Worm (Caenorhabditis elegans) whole organism, L4 larva: ENCODE results near the gene akap-1.
A peak's percentile ranks its signal among the peaks of the same experiment; 100 is the strongest.

Experiments used
- F37D6.2 ChIP-seq: sonication (generic microtip); optimal IDR thresholded peaks from 2 replicates; lab custom pipeline; 2016; ENCODE audit warnings: mild to moderate bottlenecking, missing genetic modification characterization, missing compliant biosample characterization
- F49E8.2 ChIP-seq: sonication (generic microtip); optimal IDR thresholded peaks from 2 replicates; lab custom pipeline; 2016; ENCODE audit warnings: missing compliant biosample characterization, mild to moderate bottlenecking, missing genetic modification characterization, borderline replicate concordance
- T20F7.1 ChIP-seq: fragments of 200-800 bp; sonication (Bioruptor generic); optimal IDR thresholded peaks from 2 replicates; lab custom pipeline; 2018; ENCODE audit warnings: mild to moderate bottlenecking, missing genetic modification characterization, missing compliant biosample characterization
- T26A8.4 ChIP-seq: fragments of 200-800 bp; sonication (Bioruptor generic); IDR thresholded peaks from 2 replicates; pipeline ENCODE4 v1.3.6; 2022; ENCODE audit warnings: missing genetic modification characterization, missing compliant biosample characterization
- Y105C5A.15 ChIP-seq: fragments of 200-800 bp; sonication (Bioruptor generic); IDR thresholded peaks from 2 replicates; pipeline ENCODE4 v1.3.6; 2022; ENCODE audit warnings: missing genetic modification characterization, missing compliant biosample characterization
- Y48G9A.11 ChIP-seq: fragments of 200-800 bp; sonication (Bioruptor generic); IDR thresholded peaks from 2 replicates; pipeline ENCODE4 v1.3.6; 2022; ENCODE audit warnings: missing genetic modification reagents, missing genetic modification characterization, missing compliant biosample characterization
- aha-1 ChIP-seq: fragments of 150-350 bp; peaks from one replicate; lab custom pipeline; 2014; ENCODE audit warnings: missing biosample characterization, missing genetic modification characterization
- aly-2 ChIP-seq: sonication (generic microtip); optimal IDR thresholded peaks from 2 replicates; lab custom pipeline; 2018; ENCODE audit warnings: missing biosample characterization, missing genetic modification characterization
- ceh-28 ChIP-seq: fragments of 150-350 bp; optimal IDR thresholded peaks from 2 replicates; lab custom pipeline; 2014; ENCODE audit warnings: missing biosample characterization, missing genetic modification reagents, missing genetic modification characterization
- ceh-32 ChIP-seq: sonication (generic microtip); optimal IDR thresholded peaks from 2 replicates; lab custom pipeline; 2016; ENCODE audit warnings: mild to moderate bottlenecking, missing genetic modification characterization, missing compliant biosample characterization; ENCODE audit not compliant: poor library complexity
- ceh-62 ChIP-seq: sonication (generic microtip); optimal IDR thresholded peaks from 2 replicates; lab custom pipeline; 2017; ENCODE audit warnings: missing biosample characterization, missing genetic modification characterization
- ces-1 ChIP-seq: fragments of 150-350 bp; sonication (generic microtip); optimal IDR thresholded peaks from 4 replicates; lab custom pipeline; 2014; ENCODE audit warnings: missing biosample characterization, missing genetic modification reagents, missing genetic modification characterization
- ctbp-1 ChIP-seq: fragments of 200-800 bp; sonication (Bioruptor generic); IDR thresholded peaks from 2 replicates; pipeline ENCODE4 v1.3.6; 2022; ENCODE audit warnings: missing genetic modification reagents, missing genetic modification characterization, missing compliant biosample characterization
- daf-19 ChIP-seq: fragments of 200-800 bp; sonication (Bioruptor generic); conservative IDR thresholded peaks from 2 replicates; pipeline ENCODE4 v1.3.6; 2022; ENCODE audit warnings: missing genetic modification characterization, missing compliant biosample characterization
- dmd-8 ChIP-seq: fragments of 200-800 bp; sonication (Bioruptor generic); IDR thresholded peaks from 2 replicates; pipeline ENCODE4 v1.3.6; 2022; ENCODE audit warnings: missing genetic modification characterization, missing compliant biosample characterization
- duxl-1 ChIP-seq: sonication (generic microtip); optimal IDR thresholded peaks from 2 replicates; lab custom pipeline; 2016; ENCODE audit warnings: mild to moderate bottlenecking, missing genetic modification characterization, moderate library complexity, missing compliant biosample characterization; ENCODE audit not compliant: poor library complexity
- fkh-10 ChIP-seq: fragments of 150-350 bp; optimal IDR thresholded peaks from 2 replicates; lab custom pipeline; 2014; ENCODE audit warnings: missing biosample characterization, missing genetic modification reagents, missing genetic modification characterization
- fos-1 ChIP-seq: fragments of 150-350 bp; optimal IDR thresholded peaks from 2 replicates; lab custom pipeline; 2014; ENCODE audit warnings: missing biosample characterization, missing genetic modification characterization
- gei-8 ChIP-seq: fragments of 200-800 bp; sonication (Bioruptor generic); optimal IDR thresholded peaks from 2 replicates; lab custom pipeline; 2018; ENCODE audit warnings: mild to moderate bottlenecking, missing genetic modification characterization, missing compliant biosample characterization
- hif-1 ChIP-seq, 2 experiments: sonication (generic microtip); optimal IDR thresholded peaks; 2 replicates each; lab custom pipeline; 2016 to 2017; ENCODE audit warnings: missing compliant biosample characterization in 2 of 2, missing genetic modification characterization in 2 of 2, missing genetic modification reagents in 2 of 2, missing genotype in 2 of 2, mild to moderate bottlenecking in 1 of 2
- hlh-30 ChIP-seq: sonication (generic microtip); optimal IDR thresholded peaks from 2 replicates; lab custom pipeline; 2017; ENCODE audit warnings: antibody characterized with exemption, mild to moderate bottlenecking, missing genetic modification characterization, missing compliant biosample characterization; ENCODE audit not compliant: insufficient read depth
- hmg-1.1 ChIP-seq: fragments of 200-800 bp; sonication (Bioruptor generic); IDR thresholded peaks from 2 replicates; pipeline ENCODE4 v1.3.6; 2022; ENCODE audit warnings: missing genetic modification reagents, missing genetic modification characterization, missing compliant biosample characterization
- jun-1 ChIP-seq: fragments of 150-350 bp; optimal IDR thresholded peaks from 2 replicates; lab custom pipeline; 2014; ENCODE audit warnings: missing biosample characterization, missing genetic modification reagents, missing genetic modification characterization
- lim-7 ChIP-seq: fragments of 200-800 bp; sonication (Bioruptor generic); IDR thresholded peaks from 2 replicates; pipeline ENCODE4 v1.3.6; 2022; ENCODE audit warnings: missing genetic modification characterization, missing compliant biosample characterization
- lin-1 ChIP-seq: fragments of 200-800 bp; sonication (Bioruptor generic); IDR thresholded peaks from 2 replicates; pipeline ENCODE4 v1.3.6; 2022; ENCODE audit warnings: missing genetic modification reagents, missing genetic modification characterization, missing compliant biosample characterization
- lin-13 ChIP-seq: fragments of 150-350 bp; optimal IDR thresholded peaks from 2 replicates; lab custom pipeline; 2014; ENCODE audit warnings: missing biosample characterization, missing genetic modification reagents, missing genetic modification characterization
- lir-3 ChIP-seq: sonication (generic microtip); optimal IDR thresholded peaks from 2 replicates; lab custom pipeline; 2016; ENCODE audit warnings: mild to moderate bottlenecking, missing genetic modification characterization, missing compliant biosample characterization
- lsy-2 ChIP-seq, 2 experiments: fragments of 150-350 bp in 1 of 2; sonication (generic microtip) in 1 of 2; optimal IDR thresholded peaks; 2 replicates each; lab custom pipeline; 2014 to 2017; ENCODE audit warnings: missing biosample characterization in 2 of 2, missing genetic modification characterization in 2 of 2
- mdl-1 ChIP-seq, 2 experiments: fragments of 150-350 bp in 1 of 2; sonication (generic microtip) in 1 of 2; optimal IDR thresholded peaks; 2 replicates each; lab custom pipeline; 2014 to 2017; ENCODE audit warnings: missing biosample characterization in 2 of 2, missing genetic modification characterization in 2 of 2
- mdt-29 ChIP-seq: fragments of 200-800 bp; sonication (Bioruptor generic); IDR thresholded peaks from 2 replicates; pipeline ENCODE4 v1.3.6; 2022; ENCODE audit warnings: missing genetic modification reagents, missing genetic modification characterization, missing compliant biosample characterization
- mep-1 ChIP-seq: fragments of 150-350 bp; sonication (generic microtip); optimal IDR thresholded peaks from 3 replicates; lab custom pipeline; 2014; ENCODE audit warnings: missing biosample characterization, missing genetic modification characterization
- mes-2 ChIP-seq: sonication (generic microtip); optimal IDR thresholded peaks from 2 replicates; lab custom pipeline; 2016; ENCODE audit warnings: missing genotype, mild to moderate bottlenecking, missing genetic modification characterization, missing compliant biosample characterization; ENCODE audit not compliant: poor library complexity, severe bottlenecking
- mxl-2 ChIP-seq: fragments of 200-800 bp; sonication (Bioruptor generic); conservative IDR thresholded peaks from 2 replicates; pipeline ENCODE4 v1.3.6; 2022; ENCODE audit warnings: missing genetic modification reagents, missing genetic modification characterization, missing compliant biosample characterization
- mxl-3 ChIP-seq: fragments of 200-800 bp; sonication (Bioruptor generic); optimal IDR thresholded peaks from 2 replicates; lab custom pipeline; 2018; ENCODE audit warnings: mild to moderate bottlenecking, missing genetic modification characterization, missing compliant biosample characterization
- nhr-10 ChIP-seq: fragments of 150-350 bp; optimal IDR thresholded peaks from 2 replicates; lab custom pipeline; 2014; ENCODE audit warnings: missing biosample characterization, missing genetic modification characterization
- nhr-111 ChIP-seq: fragments of 200-800 bp; sonication (Bioruptor generic); optimal IDR thresholded peaks from 2 replicates; lab custom pipeline; 2018; ENCODE audit warnings: mild to moderate bottlenecking, missing genetic modification characterization, missing compliant biosample characterization
- nhr-237 ChIP-seq: sonication (generic microtip); optimal IDR thresholded peaks from 2 replicates; lab custom pipeline; 2017; ENCODE audit warnings: missing biosample characterization, missing genetic modification characterization
- nhr-48 ChIP-seq: sonication (generic microtip); optimal IDR thresholded peaks from 2 replicates; lab custom pipeline; 2016; ENCODE audit warnings: mild to moderate bottlenecking, missing genetic modification characterization, missing compliant biosample characterization
- nhr-77 ChIP-seq: fragments of 150-350 bp; optimal IDR thresholded peaks from 2 replicates; lab custom pipeline; 2014; ENCODE audit warnings: missing biosample characterization, missing genetic modification characterization
- rbr-2 ChIP-seq: sonication (generic microtip); optimal IDR thresholded peaks from 2 replicates; lab custom pipeline; 2016; ENCODE audit warnings: missing genotype, missing genetic modification characterization, missing compliant biosample characterization
- saeg-2 ChIP-seq: fragments of 200-800 bp; sonication (Bioruptor generic); IDR thresholded peaks from 2 replicates; pipeline ENCODE4 v1.3.6; 2022; ENCODE audit warnings: missing genetic modification reagents, missing genetic modification characterization, missing compliant biosample characterization
- skn-1 ChIP-seq: fragments of 150-350 bp; optimal IDR thresholded peaks from 2 replicates; lab custom pipeline; 2014; ENCODE audit warnings: missing biosample characterization, missing genetic modification characterization
- snpc-4 ChIP-seq: fragments of 150-350 bp; optimal IDR thresholded peaks from 2 replicates; lab custom pipeline; 2014; ENCODE audit warnings: missing biosample characterization, missing genetic modification characterization
- spr-3 ChIP-seq: fragments of 200-800 bp; sonication (Bioruptor generic); optimal IDR thresholded peaks from 2 replicates; lab custom pipeline; 2018; ENCODE audit warnings: mild to moderate bottlenecking, missing genetic modification characterization, missing compliant biosample characterization
- tag-97 ChIP-seq: fragments of 200-800 bp; sonication (Bioruptor generic); IDR thresholded peaks from 2 replicates; pipeline ENCODE4 v1.3.6; 2022; ENCODE audit warnings: missing genetic modification characterization, missing compliant biosample characterization
- unc-62 ChIP-seq, 3 experiments: fragments of 150-350 bp in 1 of 3; sonication (generic microtip); optimal IDR thresholded peaks in 2 of 3; peaks in 1 of 3; 1 replicate in 1 of 3; 2 replicates in 2 of 3; lab custom pipeline; 2014 to 2017; ENCODE audit warnings: missing biosample characterization in 3 of 3, missing genetic modification characterization in 3 of 3, missing genetic modification reagents in 3 of 3, missing genotype in 1 of 3
- vab-7 ChIP-seq: fragments of 200-800 bp; sonication (Bioruptor generic); IDR thresholded peaks from 2 replicates; pipeline ENCODE4 v1.3.6; 2022; ENCODE audit warnings: missing genetic modification reagents, missing genetic modification characterization, missing compliant biosample characterization
- zag-1 ChIP-seq: fragments of 150-350 bp; optimal IDR thresholded peaks from 2 replicates; lab custom pipeline; 2014; ENCODE audit warnings: missing biosample characterization, missing genetic modification characterization

akap-1 gene

ce11 chrIII:6351438-6351837 is 1.7 kb upstream of the akap-1 start:
- peak; percentile 61 for TF ChIP-seq aha-1 (tag; lab: Kevin White, UChicago)
- 0 out of 2 replicates have a peak, but pooled peaks have one; percentile 7 for TF ChIP-seq vab-7 (GFP tag; lab: Robert Waterston, UW)
- TF ChIP-seq duxl-1 (tag; lab: Kevin White, UChicago): no peak
- TF ChIP-seq ceh-62 (tag; lab: Kevin White, UChicago): no peak
- TF ChIP-seq hlh-30 (tag; lab: Kevin White, UChicago): peak; percentile 7
- no peak for TF ChIP-seq lim-7
- TF ChIP-seq hmg-1.1 (GFP tag; lab: Robert Waterston, UW): 0 out of 2 replicates have a peak, but pooled peaks have one; percentile 10
- peak in 1 of 2 experiments; percentile 53 for TF ChIP-seq unc-62 (GFP tag; optimal IDR thresholded peaks at IDR 0.05 in 1 of 2; lab: Kevin White, UChicago)
- no peak for TF ChIP-seq unc-62 (tag; optimal IDR thresholded peaks at IDR 0.05; lab: Kevin White, UChicago)
- no peak for TF ChIP-seq T20F7.1 (GFP tag; lab: Kevin White, UChicago)

ce11 chrIII:6352459-6352858 is 725 bp upstream of the akap-1 start:
- TF ChIP-seq unc-62 (GFP tag; optimal IDR thresholded peaks at IDR 0.05 in 1 of 2; lab: Kevin White, UChicago): no peak
- no peak for TF ChIP-seq unc-62 (tag; optimal IDR thresholded peaks at IDR 0.05; lab: Kevin White, UChicago)
- TF ChIP-seq ceh-32 (tag; lab: Kevin White, UChicago): no peak
- peak; percentile 87 for TF ChIP-seq fkh-10 (GFP tag; lab: Kevin White, UChicago)
- TF ChIP-seq lin-1 (GFP tag; lab: Robert Waterston, UW): no peak
- no peak for TF ChIP-seq fos-1
- TF ChIP-seq F37D6.2 (tag; lab: Kevin White, UChicago): peak; percentile 6
- peak; percentile 32 for TF ChIP-seq mep-1
- TF ChIP-seq F49E8.2: no peak
- TF ChIP-seq T20F7.1 (GFP tag; lab: Kevin White, UChicago): no peak
- no peak for TF ChIP-seq hif-1 (tag; optimal IDR thresholded peaks at IDR 0.05; lab: Kevin White, UChicago)
- TF ChIP-seq mxl-3 (GFP tag; lab: Kevin White, UChicago): no peak
- TF ChIP-seq mdl-1 (tag; optimal IDR thresholded peaks at IDR 0.05; lab: Kevin White, UChicago): peak in 1 of 2 experiments; percentile 5
- peak; percentile 12 for TF ChIP-seq zag-1
- no peak for TF ChIP-seq tag-97
- TF ChIP-seq gei-8: no peak
- TF ChIP-seq nhr-237 (tag; lab: Kevin White, UChicago): no peak
- peak; percentile 94 for TF ChIP-seq aha-1 (tag; lab: Kevin White, UChicago)
- TF ChIP-seq aly-2: no peak
- TF ChIP-seq hlh-30 (tag; lab: Kevin White, UChicago): peak; percentile 23
- TF ChIP-seq nhr-77 (tag; lab: Kevin White, UChicago): no peak
- TF ChIP-seq spr-3 (GFP tag; lab: Kevin White, UChicago): no peak
- no peak for TF ChIP-seq ceh-62 (tag; lab: Kevin White, UChicago)
- TF ChIP-seq skn-1 (tag; lab: Kevin White, UChicago): no peak
- peak in 1 of 2 experiments; percentile 12 for TF ChIP-seq lsy-2 (tag; optimal IDR thresholded peaks at IDR 0.05; lab: Kevin White, UChicago)
- no peak for TF ChIP-seq nhr-48 (tag; lab: Kevin White, UChicago)
- no peak for TF ChIP-seq ceh-28
- no peak for TF ChIP-seq T26A8.4 (GFP tag; lab: Robert Waterston, UW)
- no peak for TF ChIP-seq dmd-8 (GFP tag; lab: Robert Waterston, UW)
- no peak for TF ChIP-seq lin-13 (GFP tag; lab: Kevin White, UChicago)
- no peak for TF ChIP-seq Y48G9A.11 (GFP tag; lab: Robert Waterston, UW)
- no peak for TF ChIP-seq jun-1 (tag; lab: Kevin White, UChicago)
- no peak for TF ChIP-seq mxl-2 (GFP tag; lab: Robert Waterston, UW)
- no peak for TF ChIP-seq snpc-4 (tag; lab: Kevin White, UChicago)
- no peak for TF ChIP-seq mes-2 (tag; lab: Kevin White, UChicago)
- peak; percentile 57; the same call in 1 of the 2 replicates for TF ChIP-seq ctbp-1 (GFP tag; lab: Robert Waterston, UW)
- no peak for TF ChIP-seq saeg-2 (GFP tag; lab: Robert Waterston, UW)
- TF ChIP-seq rbr-2 (tag; lab: Kevin White, UChicago): peak; percentile 39
- no peak for TF ChIP-seq lir-3
- no peak for TF ChIP-seq mdt-29
- TF ChIP-seq daf-19 (GFP tag; lab: Robert Waterston, UW): no peak
- peak; percentile 34 for TF ChIP-seq ces-1 (GFP tag; lab: Kevin White, UChicago)
- no peak for TF ChIP-seq Y105C5A.15 (GFP tag; lab: Robert Waterston, UW)
- no peak for TF ChIP-seq nhr-111
- TF ChIP-seq nhr-10 (tag; lab: Kevin White, UChicago): no peak
